Worm (Caenorhabditis elegans) whole organism, early embryonic: Measurements from ENCODE around the gene C50F7.5.

ENCODE experiments used
- B0310.2 ChIP-seq: sonication (generic microtip); optimal IDR thresholded peaks from 2 replicates; lab custom pipeline; 2016; ENCODE audit warnings: mild to moderate bottlenecking, missing genetic modification characterization, missing compliant biosample characterization
- F13C5.2 ChIP-seq: sonication (generic microtip); optimal IDR thresholded peaks from 2 replicates; lab custom pipeline; 2017; ENCODE audit warnings: mild to moderate bottlenecking, missing genetic modification characterization, inconsistent platforms, missing compliant biosample characterization
- aly-1 ChIP-seq: sonication (generic microtip); optimal IDR thresholded peaks from 2 replicates; lab custom pipeline; 2016; ENCODE audit warnings: missing genetic modification characterization, missing compliant biosample characterization
- ama-1 ChIP-seq: fragments of 150-350 bp; optimal IDR thresholded peaks from 2 replicates; lab custom pipeline; 2014
- ceh-13 ChIP-seq: fragments of 200-800 bp; sonication (Bioruptor generic); optimal IDR thresholded peaks from 2 replicates; lab custom pipeline; 2018; ENCODE audit warnings: mild to moderate bottlenecking, missing genetic modification characterization, missing compliant biosample characterization
- ceh-36 ChIP-seq: sonication (generic microtip); optimal IDR thresholded peaks from 2 replicates; lab custom pipeline; 2016; ENCODE audit warnings: missing genetic modification characterization, inconsistent platforms, missing compliant biosample characterization
- ets-7 ChIP-seq: sonication (generic microtip); optimal IDR thresholded peaks from 2 replicates; lab custom pipeline; 2016; ENCODE audit warnings: missing genotype, missing genetic modification characterization, missing compliant biosample characterization
- flt-1 ChIP-seq: fragments of 200-800 bp; sonication (Bioruptor generic); IDR thresholded peaks from 2 replicates; pipeline ENCODE4 v1.3.6; 2022; ENCODE audit warnings: missing genetic modification characterization, missing compliant biosample characterization
- hmbx-1 ChIP-seq: sonication (generic microtip); optimal IDR thresholded peaks from 2 replicates; lab custom pipeline; 2016; ENCODE audit warnings: mild to moderate bottlenecking, missing genetic modification characterization, missing compliant biosample characterization
- hmg-4 ChIP-seq: fragments of 200-800 bp; sonication (Bioruptor generic); optimal IDR thresholded peaks from 2 replicates; lab custom pipeline; 2018; ENCODE audit warnings: mild to moderate bottlenecking, missing genetic modification characterization, missing compliant biosample characterization
- hnd-1 ChIP-seq: sonication (generic microtip); optimal IDR thresholded peaks from 2 replicates; lab custom pipeline; 2016; ENCODE audit warnings: missing genetic modification characterization, missing compliant biosample characterization
- pes-1 ChIP-seq: fragments of 200-800 bp; sonication (Bioruptor generic); IDR thresholded peaks from 2 replicates; pipeline ENCODE4 v1.3.6; 2022; ENCODE audit warnings: missing genetic modification reagents, missing genetic modification characterization, missing compliant biosample characterization
- scrt-1 ChIP-seq: fragments of 200-800 bp; sonication (Bioruptor generic); IDR thresholded peaks from 2 replicates; pipeline ENCODE4 v1.3.6; 2022; ENCODE audit warnings: missing genetic modification characterization, missing compliant biosample characterization
- sea-1 ChIP-seq: fragments of 200-800 bp; sonication (Bioruptor generic); conservative IDR thresholded peaks from 2 replicates; pipeline ENCODE4 v1.3.6; 2022; ENCODE audit warnings: missing genetic modification characterization, missing compliant biosample characterization
- tbx-11 ChIP-seq: fragments of 200-800 bp; sonication (Bioruptor generic); IDR thresholded peaks from 2 replicates; pipeline ENCODE4 v1.3.6; 2022; ENCODE audit warnings: missing genetic modification characterization, missing compliant biosample characterization
- tbx-37 ChIP-seq: fragments of 200-800 bp; sonication (Bioruptor generic); conservative IDR thresholded peaks from 2 replicates; pipeline ENCODE4 v1.3.6; 2022; ENCODE audit warnings: missing genetic modification reagents, missing genetic modification characterization, missing compliant biosample characterization
- tra-4 ChIP-seq: sonication (generic microtip); optimal IDR thresholded peaks from 2 replicates; lab custom pipeline; 2017; ENCODE audit warnings: missing genetic modification characterization, missing compliant biosample characterization

C50F7.5 gene

ce11 chrIV:7759527-7759926, 33.0 kb downstream of the C50F7.5 start, which contains the start of gene dsb-3:
TSS of gene dsb-3 (minus strand) at chrIV:7759627.
- TF ChIP-seq pes-1 (GFP tag; lab: Robert Waterston, UW) (no peak), F13C5.2 (tag; lab: Kevin White, UChicago) (no peak), tbx-11 (GFP tag; lab: Robert Waterston, UW) (no peak)

ce11 chrIV:7760117-7760516, 33.6 kb downstream of the C50F7.5 start, which contains the start of gene del-7:
TSS of gene del-7 (plus strand) at chrIV:7760417.
- TF ChIP-seq ama-1 (lab: Kevin White, UChicago) = no peak
- TF ChIP-seq hmg-4 = no peak
- TF ChIP-seq aly-1 (tag; lab: Kevin White, UChicago) = no peak
- TF ChIP-seq sea-1 (GFP tag; lab: Robert Waterston, UW) = no peak
- no peak for TF ChIP-seq ets-7 (tag; lab: Kevin White, UChicago)
- TF ChIP-seq F13C5.2 (tag; lab: Kevin White, UChicago) = no peak
- no peak for TF ChIP-seq pes-1 (GFP tag; lab: Robert Waterston, UW)
- no peak for TF ChIP-seq tbx-11 (GFP tag; lab: Robert Waterston, UW)
- TF ChIP-seq scrt-1 (GFP tag; lab: Robert Waterston, UW) = no peak
- no peak for TF ChIP-seq B0310.2 (tag; lab: Kevin White, UChicago)
- no peak for TF ChIP-seq tbx-37 (GFP tag; lab: Robert Waterston, UW)

ce11 chrIV:7763748-7764147, 37.2 kb downstream of the C50F7.5 start, which contains the start of the genes C46A5.6 and C46A5.1:
TSS of gene C46A5.6 (minus strand) at chrIV:7763848.
TSS of gene C46A5.1 (plus strand) at chrIV:7763931.
- TF ChIP-seq B0310.2 (tag; lab: Kevin White, UChicago) (no peak), tbx-11 (GFP tag; lab: Robert Waterston, UW) (no peak), hnd-1 (no peak), scrt-1 (GFP tag; lab: Robert Waterston, UW) (no peak), F13C5.2 (tag; lab: Kevin White, UChicago) (no peak)

ce11 chrIV:7764319-7764718, 37.8 kb downstream of the C50F7.5 start:
- TF ChIP-seq ceh-13 (GFP tag; lab: Kevin White, UChicago) (no peak), ets-7 (tag; lab: Kevin White, UChicago) (no peak), pes-1 (GFP tag; lab: Robert Waterston, UW) (no peak), flt-1 (no peak), F13C5.2 (tag; lab: Kevin White, UChicago) (no peak), aly-1 (tag; lab: Kevin White, UChicago) (no peak), hmg-4 (no peak), scrt-1 (GFP tag; lab: Robert Waterston, UW) (no peak), tbx-37 (GFP tag; lab: Robert Waterston, UW) (no peak), sea-1 (GFP tag; lab: Robert Waterston, UW) (no peak), hnd-1 (no peak), B0310.2 (tag; lab: Kevin White, UChicago) (no peak), ama-1 (lab: Kevin White, UChicago) (no peak), hmbx-1 (tag; lab: Kevin White, UChicago) (no peak), tbx-11 (GFP tag; lab: Robert Waterston, UW) (no peak), tra-4 (tag; lab: Kevin White, UChicago) (no peak), ceh-36 (no peak)

ce11 chrIV:7770162-7770561, 43.6 kb downstream of the C50F7.5 start, which contains the start of gene rdl-1:
TSS of gene rdl-1 (minus strand) at chrIV:7770262.
- TF ChIP-seq tra-4 (tag; lab: Kevin White, UChicago) = no peak
- TF ChIP-seq ets-7 (tag; lab: Kevin White, UChicago) = no peak
- TF ChIP-seq ceh-13 (GFP tag; lab: Kevin White, UChicago) = no peak
- TF ChIP-seq tbx-11 (GFP tag; lab: Robert Waterston, UW) = no peak
- no peak for TF ChIP-seq flt-1
- TF ChIP-seq F13C5.2 (tag; lab: Kevin White, UChicago) = no peak
- TF ChIP-seq scrt-1 (GFP tag; lab: Robert Waterston, UW) = no peak
- no peak for TF ChIP-seq B0310.2 (tag; lab: Kevin White, UChicago)
- TF ChIP-seq aly-1 (tag; lab: Kevin White, UChicago) = no peak
- no peak for TF ChIP-seq pes-1 (GFP tag; lab: Robert Waterston, UW)
- TF ChIP-seq hmg-4 = no peak
- TF ChIP-seq tbx-37 (GFP tag; lab: Robert Waterston, UW) = no peak
- no peak for TF ChIP-seq hmbx-1 (tag; lab: Kevin White, UChicago)
- TF ChIP-seq hnd-1 = no peak

ce11 chrIV:7774206-7774605, 47.7 kb downstream of the C50F7.5 start, which contains the start of the genes hcf-1 and swd-2.2:
TSS of gene hcf-1 (minus strand) at chrIV:7774275.
TSS of gene swd-2.2 (plus strand) at chrIV:7774411.
- TF ChIP-seq B0310.2 (tag; lab: Kevin White, UChicago) (no peak), F13C5.2 (tag; lab: Kevin White, UChicago) (no peak), ceh-13 (GFP tag; lab: Kevin White, UChicago) (no peak), tbx-11 (GFP tag; lab: Robert Waterston, UW) (no peak), tra-4 (tag; lab: Kevin White, UChicago) (no peak), ama-1 (lab: Kevin White, UChicago) (no peak), hmg-4 (no peak), sea-1 (GFP tag; lab: Robert Waterston, UW) (no peak), pes-1 (GFP tag; lab: Robert Waterston, UW) (no peak), tbx-37 (GFP tag; lab: Robert Waterston, UW) (no peak), flt-1 (no peak), scrt-1 (GFP tag; lab: Robert Waterston, UW) (no peak), ets-7 (tag; lab: Kevin White, UChicago) (no peak), hnd-1 (no peak), aly-1 (tag; lab: Kevin White, UChicago) (no peak), ceh-36 (no peak), hmbx-1 (tag; lab: Kevin White, UChicago) (no peak)

- no peak for TF ChIP-seq scrt-1 (GFP tag; lab: Robert Waterston, UW)
- no peak for TF ChIP-seq B0310.2 (tag; lab: Kevin White, UChicago)
- no peak for TF ChIP-seq hmg-4
- no peak for TF ChIP-seq tbx-37 (GFP tag; lab: Robert Waterston, UW)
- TF ChIP-seq ceh-36 = no peak
- no peak for TF ChIP-seq ceh-13 (GFP tag; lab: Kevin White, UChicago)
- no peak for TF ChIP-seq tbx-11 (GFP tag; lab: Robert Waterston, UW)
- TF ChIP-seq pes-1 (GFP tag; lab: Robert Waterston, UW) = no peak
Observed at ce11 chrIV:7775725-7776124, 49.2 kb downstream of the C50F7.5 start, which contains the start of gene swd-2.1. TSS of gene swd-2.1 (plus strand) at chrIV:7776025.
